Worm (Caenorhabditis elegans) whole organism, late embryonic: ENCODE data around the gene str-200.

ENCODE experiments used
- K02D7.2 ChIP-seq: sonication (generic microtip); optimal IDR thresholded peaks from 2 replicates; lab custom pipeline; 2017; ENCODE audit warnings: mild to moderate bottlenecking, missing genetic modification characterization, missing compliant biosample characterization
- K09A11.1 ChIP-seq: sonication (generic microtip); optimal IDR thresholded peaks from 2 replicates; lab custom pipeline; 2017; ENCODE audit warnings: antibody characterized with exemption, mild to moderate bottlenecking, missing genetic modification characterization, missing compliant biosample characterization; ENCODE audit not compliant: insufficient read depth
- Y22D7AL.16 ChIP-seq: sonication (generic microtip); optimal IDR thresholded peaks from 2 replicates; lab custom pipeline; 2016; ENCODE audit warnings: missing genetic modification characterization, missing compliant biosample characterization
- ceh-14 ChIP-seq: sonication (generic microtip); optimal IDR thresholded peaks from 2 replicates; lab custom pipeline; 2016; ENCODE audit warnings: missing genotype, missing genetic modification characterization, missing compliant biosample characterization
- ceh-18 ChIP-seq: sonication (generic microtip); optimal IDR thresholded peaks from 2 replicates; lab custom pipeline; 2016; ENCODE audit warnings: missing genetic modification characterization, missing compliant biosample characterization
- ceh-19 ChIP-seq: fragments of 200-800 bp; sonication (Bioruptor generic); optimal IDR thresholded peaks from 2 replicates; lab custom pipeline; 2018; ENCODE audit warnings: mild to moderate bottlenecking, missing genetic modification characterization, missing compliant biosample characterization
- ceh-22 ChIP-seq: sonication (generic microtip); optimal IDR thresholded peaks from 2 replicates; lab custom pipeline; 2017; ENCODE audit warnings: missing biosample characterization, missing genetic modification characterization
- ceh-24 ChIP-seq: sonication (generic microtip); optimal IDR thresholded peaks from 2 replicates; lab custom pipeline; 2016; ENCODE audit warnings: mild to moderate bottlenecking, missing genetic modification characterization, missing compliant biosample characterization
- ceh-30 ChIP-seq: fragments of 150-350 bp; optimal IDR thresholded peaks from 2 replicates; lab custom pipeline; 2014; ENCODE audit warnings: missing biosample characterization, missing genetic modification characterization
- ceh-34 ChIP-seq: sonication (generic microtip); optimal IDR thresholded peaks from 2 replicates; lab custom pipeline; 2016; ENCODE audit warnings: mild to moderate bottlenecking, missing genetic modification characterization, missing compliant biosample characterization
- dve-1 ChIP-seq: sonication (generic microtip); optimal IDR thresholded peaks from 2 replicates; lab custom pipeline; 2017; ENCODE audit warnings: antibody characterized with exemption, mild to moderate bottlenecking, missing genetic modification characterization, missing compliant biosample characterization
- elt-2 ChIP-seq: sonication (generic microtip); optimal IDR thresholded peaks from 2 replicates; lab custom pipeline; 2016; ENCODE audit warnings: missing genetic modification reagents, missing genetic modification characterization, missing compliant biosample characterization
- elt-4 ChIP-seq: sonication (generic microtip); optimal IDR thresholded peaks from 2 replicates; lab custom pipeline; 2016; ENCODE audit warnings: missing genetic modification characterization, missing compliant biosample characterization
- fax-1 ChIP-seq: sonication (generic microtip); optimal IDR thresholded peaks from 2 replicates; lab custom pipeline; 2016; ENCODE audit warnings: missing genotype, missing genetic modification characterization, missing compliant biosample characterization
- fkh-10 ChIP-seq: fragments of 150-350 bp; optimal IDR thresholded peaks from 2 replicates; lab custom pipeline; 2014; ENCODE audit warnings: missing biosample characterization, missing genetic modification reagents, missing genetic modification characterization
- hlh-13 ChIP-seq: fragments of 200-800 bp; sonication (Bioruptor generic); optimal IDR thresholded peaks from 2 replicates; lab custom pipeline; 2018; ENCODE audit warnings: mild to moderate bottlenecking, missing genetic modification characterization, missing compliant biosample characterization
- hlh-15 ChIP-seq: sonication (generic microtip); optimal IDR thresholded peaks from 2 replicates; lab custom pipeline; 2016; ENCODE audit warnings: missing genetic modification characterization, missing compliant biosample characterization
- hlh-30 ChIP-seq: sonication (generic microtip); optimal IDR thresholded peaks from 2 replicates; lab custom pipeline; 2017; ENCODE audit warnings: antibody characterized with exemption, missing genetic modification characterization, missing compliant biosample characterization; ENCODE audit not compliant: insufficient read depth
- lim-6 ChIP-seq: sonication (generic microtip); optimal IDR thresholded peaks from 2 replicates; lab custom pipeline; 2016; ENCODE audit warnings: missing genetic modification characterization, missing compliant biosample characterization
- lin-11 ChIP-seq: fragments of 200-800 bp; sonication (Bioruptor generic); optimal IDR thresholded peaks from 2 replicates; lab custom pipeline; 2018; ENCODE audit warnings: mild to moderate bottlenecking, missing genetic modification characterization, missing compliant biosample characterization
- madf-2 ChIP-seq: sonication (generic microtip); optimal IDR thresholded peaks from 2 replicates; lab custom pipeline; 2017; ENCODE audit warnings: missing genetic modification characterization, missing compliant biosample characterization
- mec-3 ChIP-seq: sonication (generic microtip); optimal IDR thresholded peaks from 2 replicates; lab custom pipeline; 2016; ENCODE audit warnings: borderline replicate concordance, missing genetic modification characterization, missing compliant biosample characterization
- nfya-1 ChIP-seq: sonication (generic microtip); optimal IDR thresholded peaks from 2 replicates; lab custom pipeline; 2017; ENCODE audit warnings: missing genetic modification characterization, mild to moderate bottlenecking, missing compliant biosample characterization, antibody characterized with exemption, moderate library complexity
- nhr-11 ChIP-seq: fragments of 150-350 bp; optimal IDR thresholded peaks from 2 replicates; lab custom pipeline; 2014; ENCODE audit warnings: missing biosample characterization, missing genetic modification characterization
- nhr-232 ChIP-seq: sonication (generic microtip); optimal IDR thresholded peaks from 2 replicates; lab custom pipeline; 2016; ENCODE audit warnings: missing genetic modification characterization, missing compliant biosample characterization
- pat-9 ChIP-seq: fragments of 200-800 bp; sonication (Bioruptor generic); optimal IDR thresholded peaks from 2 replicates; lab custom pipeline; 2018; ENCODE audit warnings: mild to moderate bottlenecking, missing genetic modification characterization, moderate library complexity, missing compliant biosample characterization
- pha-4 ChIP-seq: fragments of 150-350 bp; optimal IDR thresholded peaks from 2 replicates; lab custom pipeline; 2018; ENCODE audit warnings: missing biosample characterization, missing genetic modification reagents, missing genetic modification characterization
- pros-1 ChIP-seq: fragments of 150-350 bp; optimal IDR thresholded peaks from 2 replicates; lab custom pipeline; 2014; ENCODE audit warnings: missing biosample characterization, missing genetic modification reagents, missing genetic modification characterization
- ref-2 ChIP-seq: sonication (generic microtip); optimal IDR thresholded peaks from 2 replicates; lab custom pipeline; 2016; ENCODE audit warnings: missing genetic modification characterization, missing compliant biosample characterization
- sox-2 ChIP-seq: fragments of 200-800 bp; sonication (Bioruptor generic); IDR thresholded peaks from 2 replicates; pipeline ENCODE4 v1.3.6; 2022; ENCODE audit warnings: missing genetic modification reagents, missing genetic modification characterization, missing compliant biosample characterization
- tbx-7 ChIP-seq: sonication (generic microtip); optimal IDR thresholded peaks from 2 replicates; lab custom pipeline; 2016; ENCODE audit warnings: missing genotype, missing genetic modification characterization, missing compliant biosample characterization
- ttx-3 ChIP-seq: sonication (generic microtip); optimal IDR thresholded peaks from 2 replicates; lab custom pipeline; 2016; ENCODE audit warnings: missing genetic modification reagents, missing genetic modification characterization, missing compliant biosample characterization
- unc-3 ChIP-seq, 2 experiments: fragments of 200-800 bp in 1 of 2; sonication (Bioruptor generic) in 1 of 2; sonication (generic microtip) in 1 of 2; conservative IDR thresholded peaks in 1 of 2; optimal IDR thresholded peaks in 1 of 2; 2 replicates each; pipeline versions ENCODE4 v1.3.6 to Lab custom; 2016 to 2022; ENCODE audit warnings: missing compliant biosample characterization in 2 of 2, missing genetic modification characterization in 2 of 2, missing genetic modification reagents in 1 of 2
- unc-42 ChIP-seq: sonication (generic microtip); optimal IDR thresholded peaks from 2 replicates; lab custom pipeline; 2016; ENCODE audit warnings: missing genotype, missing genetic modification characterization, missing compliant biosample characterization
- unc-55 ChIP-seq: sonication (generic microtip); optimal IDR thresholded peaks from 2 replicates; lab custom pipeline; 2017; ENCODE audit warnings: missing biosample characterization, missing genetic modification reagents, missing genetic modification characterization
- unc-86 ChIP-seq: sonication (generic microtip); optimal IDR thresholded peaks from 2 replicates; lab custom pipeline; 2016; ENCODE audit warnings: missing genetic modification characterization, missing compliant biosample characterization
- zip-5 ChIP-seq: sonication (generic microtip); optimal IDR thresholded peaks from 2 replicates; lab custom pipeline; 2016; ENCODE audit warnings: missing genetic modification characterization, missing compliant biosample characterization
- ztf-16 ChIP-seq: sonication (generic microtip); optimal IDR thresholded peaks from 2 replicates; lab custom pipeline; 2017; ENCODE audit warnings: missing genetic modification characterization, missing compliant biosample characterization

Gene str-200

DNA sequence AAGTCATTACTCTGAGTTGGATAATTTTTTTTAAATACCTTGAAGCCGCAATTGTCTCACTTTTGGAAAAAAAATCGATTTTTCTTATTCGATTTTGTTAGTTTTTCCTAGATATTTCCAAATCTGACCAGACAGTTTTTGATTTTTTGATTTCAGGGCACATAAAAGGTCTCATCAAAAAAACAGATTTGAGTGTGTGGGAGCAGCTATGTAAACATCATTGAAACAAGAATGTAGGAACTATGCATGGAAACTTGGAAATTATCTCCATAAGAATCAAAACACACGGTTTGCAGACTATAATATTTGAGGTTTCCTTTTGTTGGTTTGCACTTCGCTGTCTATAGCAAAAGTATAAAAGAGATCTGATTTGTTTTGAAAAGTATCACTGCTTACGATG, 28.1 kb upstream of the str-200 start, which contains the start of gene scl-24:
Gene scl-24, plus strand, starts transcription at position 301 of the 400 bp plus-strand sequence.
- no peak for TF ChIP-seq unc-86 (tag; lab: Kevin White, UChicago)
- TF ChIP-seq lin-11 (tag; lab: Kevin White, UChicago): no peak
- no peak for TF ChIP-seq K02D7.2 (tag; lab: Kevin White, UChicago)
- no peak for TF ChIP-seq fkh-10 (GFP tag; lab: Kevin White, UChicago)
- no peak for TF ChIP-seq elt-4 (tag; lab: Kevin White, UChicago)
- TF ChIP-seq elt-2 (tag; lab: Kevin White, UChicago): no peak
- TF ChIP-seq nhr-232 (tag; lab: Kevin White, UChicago): no peak
- no peak for TF ChIP-seq unc-55 (GFP tag; lab: Kevin White, UChicago)
- no peak for TF ChIP-seq ceh-22 (tag; lab: Kevin White, UChicago)
- no peak for TF ChIP-seq nhr-11
- no peak for TF ChIP-seq unc-3 (GFP tag; conservative IDR thresholded peaks at IDR 0.05; lab: Robert Waterston, UW)
- TF ChIP-seq unc-3 (tag; optimal IDR thresholded peaks at IDR 0.05; lab: Kevin White, UChicago): no peak
- TF ChIP-seq, all 69 proteins: peak for 0

DNA sequence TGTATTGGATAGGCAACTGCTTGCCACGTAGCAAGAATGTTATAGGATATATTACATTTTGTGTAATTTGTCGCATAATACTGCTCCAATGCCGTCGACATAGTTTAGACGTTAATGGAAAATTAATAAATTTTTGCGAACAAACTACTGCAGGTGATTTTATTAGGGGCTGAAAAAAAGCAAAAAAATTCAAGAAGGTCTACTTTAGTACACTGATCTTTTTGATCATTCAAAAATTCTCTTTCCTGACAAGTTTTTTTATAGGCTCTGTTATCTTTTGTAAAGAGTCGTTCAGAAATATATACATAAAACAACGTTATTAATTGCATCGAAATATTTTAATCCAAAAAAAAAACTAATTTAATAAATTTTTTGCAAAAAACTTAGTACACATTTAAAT, 27.1 kb upstream of the str-200 start, which contains the start of gene srh-111:
Gene srh-111, minus strand, starts transcription at position 101 of the 400 bp plus-strand sequence.
- TF ChIP-seq unc-86 (tag; lab: Kevin White, UChicago): no peak
- TF ChIP-seq ceh-19 (GFP tag; lab: Kevin White, UChicago): no peak
- TF ChIP-seq ttx-3: no peak
- TF ChIP-seq nfya-1: no peak
- TF ChIP-seq pha-4 (tag; lab: Kevin White, UChicago): no peak
- TF ChIP-seq ceh-14 (tag; lab: Kevin White, UChicago): no peak
- TF ChIP-seq ceh-34 (tag; lab: Kevin White, UChicago): no peak
- TF ChIP-seq zip-5: no peak
- TF ChIP-seq, all 69 proteins: peak for 0

DNA sequence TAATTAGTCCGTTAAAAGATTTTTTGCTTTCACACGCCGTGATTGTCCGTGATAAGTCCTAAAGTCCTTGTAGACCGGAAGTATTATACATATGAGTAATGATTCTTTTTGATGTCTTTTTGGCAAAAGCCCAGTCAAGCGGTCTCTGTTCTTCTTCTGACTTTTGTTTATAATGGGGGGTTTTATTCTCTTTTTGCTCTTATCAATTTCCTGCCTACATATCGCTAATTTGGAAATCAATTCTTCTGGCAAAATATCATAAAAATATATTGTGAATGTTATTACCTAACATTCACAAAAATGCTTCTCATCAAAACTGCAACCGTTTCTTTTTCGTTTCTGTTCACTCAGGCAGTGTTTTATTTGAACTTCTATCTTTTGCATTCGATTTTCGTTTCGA, 18.5 kb upstream of the str-200 start, which contains the start of gene srbc-61:
Gene srbc-61, plus strand, starts transcription at position 301 of the 400 bp plus-strand sequence.
- TF ChIP-seq ref-2 (tag; lab: Kevin White, UChicago): no peak
- no peak for TF ChIP-seq lim-6 (tag; lab: Kevin White, UChicago)
- TF ChIP-seq fkh-10 (GFP tag; lab: Kevin White, UChicago): no peak
- no peak for TF ChIP-seq Y22D7AL.16 (tag; lab: Kevin White, UChicago)
- TF ChIP-seq K09A11.1 (tag; lab: Kevin White, UChicago): no peak
- no peak for TF ChIP-seq pros-1
- no peak for TF ChIP-seq ceh-30 (tag; lab: Kevin White, UChicago)
- TF ChIP-seq fax-1 (tag; lab: Kevin White, UChicago): no peak
- no peak for TF ChIP-seq hlh-15
- TF ChIP-seq hlh-30 (tag; lab: Kevin White, UChicago): no peak
- no peak for TF ChIP-seq ceh-22 (tag; lab: Kevin White, UChicago)
- no peak for TF ChIP-seq dve-1 (tag; lab: Kevin White, UChicago)
- no peak for TF ChIP-seq elt-2 (tag; lab: Kevin White, UChicago)
- TF ChIP-seq sox-2 (GFP tag; lab: Robert Waterston, UW): no peak
- no peak for TF ChIP-seq ceh-19 (GFP tag; lab: Kevin White, UChicago)
- TF ChIP-seq ceh-18: no peak
- TF ChIP-seq unc-86 (tag; lab: Kevin White, UChicago): no peak
- no peak for TF ChIP-seq hlh-13 (GFP tag; lab: Kevin White, UChicago)
- TF ChIP-seq, all 69 proteins: peak for 0

DNA sequence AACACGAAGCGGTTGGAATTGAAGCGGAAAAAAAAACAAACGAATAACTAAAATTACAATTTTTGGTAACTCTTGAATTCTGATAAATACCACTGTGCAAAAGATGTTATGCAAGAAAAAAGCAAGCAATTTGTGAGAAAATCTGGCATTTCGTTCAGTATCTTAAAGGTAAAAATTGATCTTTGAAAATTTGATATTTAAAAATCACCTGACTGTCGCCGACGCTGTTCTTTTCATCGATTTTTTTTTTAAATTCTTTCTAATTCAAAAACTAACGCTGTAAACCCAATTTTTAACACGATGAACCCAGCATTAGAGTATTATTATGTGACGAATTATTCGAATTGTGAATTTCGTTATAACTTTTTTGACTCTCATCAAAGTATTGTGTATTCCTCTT, 15.7 kb upstream of the str-200 start, which contains the start of gene srh-123:
Gene srh-123, plus strand, starts transcription at position 301 of the 400 bp plus-strand sequence.
- TF ChIP-seq madf-2 (tag; lab: Kevin White, UChicago) (no peak), pat-9 (tag; lab: Kevin White, UChicago) (no peak), tbx-7 (tag; lab: Kevin White, UChicago) (no peak), ref-2 (tag; lab: Kevin White, UChicago) (no peak), elt-4 (tag; lab: Kevin White, UChicago) (no peak), unc-42 (no peak), ceh-24 (no peak), ztf-16 (tag; lab: Kevin White, UChicago) (no peak), Y22D7AL.16 (tag; lab: Kevin White, UChicago) (no peak), mec-3 (tag; lab: Kevin White, UChicago) (no peak), K09A11.1 (tag; lab: Kevin White, UChicago) (no peak)
